Fruit fly (Drosophila melanogaster): ENCODE results near the gene Lgr4.

dm6 chrX:13191783-13192182 is 2.8 kb upstream of the Lgr4 start, which contains the start of gene CG12723:
- TF ChIP-seq fd96Ca (GFP tag; IDR thresholded peaks at IDR 0.05) (no peak), EcR (GFP tag; optimal IDR thresholded peaks at IDR 0.05) (no peak), D1 (tag; optimal IDR thresholded peaks at IDR 0.05) (no peak)
